Worm (Caenorhabditis elegans): ENCODE data around the gene ttr-11.
"Not testable (repeated sequence)": the region's sequence is repeated elsewhere in the genome, so short reads cannot be mapped to it uniquely, and the experiment has no call there.

ttr-11 gene

DNA sequence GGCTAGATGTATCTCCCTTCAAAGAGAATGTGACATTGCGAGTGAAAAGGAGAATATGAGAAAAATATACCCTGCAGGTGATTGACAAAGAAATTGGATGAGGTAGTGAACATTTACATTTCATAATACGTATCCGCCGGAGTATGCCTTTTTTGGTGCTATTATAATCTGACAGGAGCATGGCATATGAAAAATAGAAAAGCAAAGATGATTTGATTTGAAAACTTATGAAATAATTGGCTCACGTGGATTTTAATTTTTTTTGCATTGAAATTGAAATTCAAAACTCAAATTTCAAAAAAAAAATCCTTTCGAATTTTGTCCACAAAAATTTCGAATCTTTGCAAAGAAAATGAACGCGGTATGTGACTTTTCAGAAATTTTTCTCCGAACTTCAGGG, at the start of gene ttr-11:
TSS of gene ttr-11 (plus strand) at position 301 of the 400 bp plus-strand sequence.
- TF ChIP-seq dao-5 (tag; optimal IDR thresholded peaks at IDR 0.05) (no peak), W03F9.2 (tag; optimal IDR thresholded peaks at IDR 0.05) (no peak)

DNA sequence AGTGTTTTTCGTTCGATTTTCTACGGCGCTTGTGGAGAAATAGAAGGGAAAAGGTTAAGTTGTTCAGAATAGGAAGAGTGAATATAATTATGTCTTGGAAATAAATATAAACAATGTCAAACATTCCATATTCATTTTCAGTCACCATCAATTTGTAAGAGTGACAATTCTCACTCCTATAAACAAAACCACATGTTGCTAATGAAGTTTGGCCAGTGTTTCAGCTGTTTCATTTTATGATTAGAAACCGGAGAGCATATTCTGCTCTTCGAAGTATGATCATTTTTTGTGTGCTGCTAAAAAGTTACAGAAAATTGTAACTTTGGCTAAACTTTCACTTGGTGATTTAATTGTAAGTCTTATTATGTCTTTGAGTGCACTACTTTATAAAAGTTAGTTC, 48.0 kb upstream of the ttr-11 start, which contains the start of gene Y38H6C.21:
TSS of gene Y38H6C.21 (minus strand) at position 148 of the 400 bp plus-strand sequence.
- TF ChIP-seq dao-5 (tag; optimal IDR thresholded peaks at IDR 0.05) (no peak), W03F9.2 (tag; optimal IDR thresholded peaks at IDR 0.05) (no peak), him-1 (tag; optimal IDR thresholded peaks at IDR 0.05) (no peak)

- TF ChIP-seq him-1 (tag; optimal IDR thresholded peaks at IDR 0.05): no peak
- no peak for TF ChIP-seq W03F9.2 (tag; optimal IDR thresholded peaks at IDR 0.05)
- no peak for TF ChIP-seq dao-5 (tag; optimal IDR thresholded peaks at IDR 0.05)
These were observed 46.9 kb upstream of the ttr-11 start, which contains the start of gene Y38H6C.23 for ce11 chrV:20556260-20556659. Gene Y38H6C.23 (minus strand): TSS chrV:20556360.

DNA sequence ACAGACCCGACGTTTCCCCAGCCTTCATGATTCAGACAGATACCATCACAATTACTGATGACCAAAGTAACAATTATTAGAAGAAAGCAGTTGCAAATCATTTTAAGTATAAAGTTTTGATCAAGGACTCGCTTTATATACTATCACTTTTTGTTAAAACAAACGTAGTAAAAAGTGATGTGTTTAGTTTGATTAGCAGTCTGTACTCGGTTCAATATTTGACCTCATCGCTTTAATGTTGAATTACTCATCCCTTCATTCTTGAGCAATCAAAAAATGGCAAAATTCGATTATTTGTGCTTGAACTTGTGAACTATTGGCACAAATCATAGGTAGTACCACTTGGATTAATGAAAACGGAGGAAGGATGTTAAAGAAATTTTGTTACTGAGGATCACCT, 44.8 kb upstream of the ttr-11 start, which contains the start of gene abf-4:
TSS of gene abf-4 (minus strand) at position 101 of the 400 bp plus-strand sequence.
- no peak for TF ChIP-seq him-1 (tag; optimal IDR thresholded peaks at IDR 0.05)
- TF ChIP-seq dao-5 (tag; optimal IDR thresholded peaks at IDR 0.05): no peak
- no peak for TF ChIP-seq W03F9.2 (tag; optimal IDR thresholded peaks at IDR 0.05)

ce11 chrV:20561795-20562194, 41.3 kb upstream of the ttr-11 start, which contains the start of gene F26F2.1:
Gene F26F2.1 (minus strand): TSS chrV:20561895.
- TF ChIP-seq him-1 (tag; optimal IDR thresholded peaks at IDR 0.05) (no peak), dao-5 (tag; optimal IDR thresholded peaks at IDR 0.05) (no peak), W03F9.2 (tag; optimal IDR thresholded peaks at IDR 0.05) (no peak)

ce11 chrV:20564054-20564453, 39.1 kb upstream of the ttr-11 start, which contains the start of gene F26F2.13:
Gene F26F2.13 (plus strand): TSS chrV:20564354.
- TF ChIP-seq him-1, dao-5, W03F9.2 (tag; optimal IDR thresholded peaks at IDR 0.05): not testable (repeated sequence)

DNA sequence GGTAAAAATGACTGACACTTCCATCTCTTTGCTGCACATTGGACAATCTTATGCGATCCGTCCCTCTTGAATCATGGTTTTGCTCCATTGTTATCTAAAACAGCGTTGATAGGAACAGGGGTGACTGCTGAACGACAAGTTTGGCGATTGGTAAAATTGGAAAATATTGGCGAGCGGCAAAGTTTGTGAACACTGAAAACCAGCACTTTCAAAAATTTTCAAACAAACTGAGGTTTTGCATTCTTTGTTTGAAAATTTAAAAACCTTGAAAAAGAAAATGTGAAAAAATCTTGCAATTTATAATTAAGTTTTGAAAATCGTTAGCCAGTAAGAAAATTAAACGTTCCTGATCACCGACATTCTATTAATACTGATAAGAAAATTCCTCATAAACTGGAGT, 36.7 kb upstream of the ttr-11 start, which contains the start of gene F26F2.3:
TSS of gene F26F2.3 (minus strand) at position 101 of the 400 bp plus-strand sequence.
- TF ChIP-seq W03F9.2 (tag; optimal IDR thresholded peaks at IDR 0.05): no peak
- no peak for TF ChIP-seq dao-5 (tag; optimal IDR thresholded peaks at IDR 0.05)
- no peak for TF ChIP-seq him-1 (tag; optimal IDR thresholded peaks at IDR 0.05)

- TF ChIP-seq dao-5, W03F9.2, him-1 (tag; optimal IDR thresholded peaks at IDR 0.05): not testable (repeated sequence)
These were observed 34.1 kb upstream of the ttr-11 start, which contains the start of gene F26F2.4 for ce11 chrV:20568995-20569394. Gene F26F2.4 (plus strand): TSS chrV:20569295.

DNA sequence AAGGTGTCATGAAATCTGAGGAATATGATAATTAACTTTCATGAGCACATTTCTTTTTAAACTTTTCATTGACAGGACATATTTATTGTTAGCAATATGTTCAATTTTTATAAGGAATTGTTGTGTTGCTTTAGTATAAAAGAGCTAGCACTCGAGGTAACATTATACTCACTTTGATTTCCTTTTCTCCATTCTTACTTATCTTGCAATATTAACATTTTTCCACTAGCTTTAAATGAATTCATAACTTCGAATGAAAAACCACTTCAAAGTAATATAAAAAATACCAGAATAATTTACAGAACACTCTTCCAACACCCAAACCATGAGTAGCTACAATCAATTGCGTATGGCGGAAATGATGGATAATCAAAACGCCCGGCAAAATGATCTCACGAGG, 29.7 kb upstream of the ttr-11 start, which contains the start of gene F26F2.5:
TSS of gene F26F2.5 (plus strand) at position 301 of the 400 bp plus-strand sequence.
- TF ChIP-seq dao-5 (tag; optimal IDR thresholded peaks at IDR 0.05): no peak
- no peak for TF ChIP-seq him-1 (tag; optimal IDR thresholded peaks at IDR 0.05)
- no peak for TF ChIP-seq W03F9.2 (tag; optimal IDR thresholded peaks at IDR 0.05)

ce11 chrV:20574314-20574713, 28.8 kb upstream of the ttr-11 start, which contains the start of gene clec-263:
Gene clec-263 (plus strand): TSS chrV:20574614.
- TF ChIP-seq him-1 (tag; optimal IDR thresholded peaks at IDR 0.05) (no peak), W03F9.2 (tag; optimal IDR thresholded peaks at IDR 0.05) (no peak), dao-5 (tag; optimal IDR thresholded peaks at IDR 0.05) (no peak)

DNA sequence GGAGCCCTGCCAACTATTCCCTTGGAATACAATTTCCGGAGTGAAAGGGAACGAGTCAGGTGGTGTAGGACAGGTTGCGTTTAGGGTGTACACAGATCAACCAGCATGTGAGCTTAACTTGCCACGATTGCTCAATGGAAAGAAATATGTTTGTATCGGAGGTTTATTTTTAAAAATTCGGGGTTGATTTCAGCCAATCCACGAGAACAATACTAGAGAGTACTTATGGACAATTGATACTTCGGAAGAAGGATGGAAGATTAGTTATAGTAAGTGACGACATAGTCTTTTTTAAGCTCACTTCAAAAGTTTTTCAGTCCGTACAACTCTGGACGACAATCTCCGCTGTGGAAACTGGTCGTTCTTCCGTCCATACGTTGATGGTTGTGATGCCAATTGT, 28.2 kb upstream of the ttr-11 start:
- TF ChIP-seq W03F9.2 (tag; optimal IDR thresholded peaks at IDR 0.05): no peak
- no peak for TF ChIP-seq dao-5 (tag; optimal IDR thresholded peaks at IDR 0.05)
- no peak for TF ChIP-seq him-1 (tag; optimal IDR thresholded peaks at IDR 0.05)

DNA sequence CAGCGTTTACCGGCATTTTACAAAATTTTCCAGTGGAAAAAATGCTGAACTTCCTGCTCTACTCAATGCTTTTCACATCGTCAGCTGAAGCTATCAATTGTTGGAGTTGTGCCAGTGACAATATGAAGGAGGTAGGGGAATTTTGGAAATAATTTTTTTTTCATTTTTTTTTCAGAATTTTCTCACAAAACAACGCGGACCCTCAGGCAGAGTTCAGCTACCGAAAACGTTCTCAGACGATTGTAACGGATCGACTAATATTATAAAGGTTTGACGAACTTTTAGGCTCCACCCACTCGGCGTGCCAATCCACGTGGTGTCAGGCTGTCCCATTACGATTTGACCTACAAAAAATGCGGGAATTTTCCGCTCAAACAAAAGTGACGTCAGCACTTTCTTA, 23.6 kb upstream of the ttr-11 start, which contains the start of gene F26F2.8:
TSS of gene F26F2.8 (plus strand) at position 13 of the 400 bp plus-strand sequence.
- no peak for TF ChIP-seq W03F9.2 (tag; optimal IDR thresholded peaks at IDR 0.05)
- no peak for TF ChIP-seq him-1 (tag; optimal IDR thresholded peaks at IDR 0.05)

DNA sequence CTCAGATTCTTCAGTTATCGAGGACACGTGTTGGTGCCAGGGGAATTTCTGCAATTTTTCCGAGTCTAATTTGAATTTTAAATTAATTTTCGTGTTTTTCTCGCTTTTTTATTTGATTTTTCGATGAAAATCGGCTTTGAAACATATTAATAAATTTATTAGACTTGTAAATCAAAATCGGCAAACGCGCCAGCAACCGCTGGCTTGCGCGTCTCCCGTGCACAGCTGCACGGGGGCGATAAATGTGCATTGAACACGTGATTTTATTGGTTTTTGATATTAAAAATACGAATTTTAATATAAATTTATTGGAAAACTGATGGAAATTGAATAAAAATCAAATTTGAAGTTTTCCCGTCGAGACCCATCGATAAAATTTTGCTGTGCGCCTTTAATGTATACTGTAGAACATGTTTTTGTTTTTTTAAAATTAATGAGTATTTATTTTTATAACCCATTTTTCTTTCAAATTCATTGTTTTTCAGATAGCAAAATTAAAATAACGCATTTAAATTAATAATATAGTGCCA, 22.5 kb upstream of the ttr-11 start, which contains the start of gene F26F2.7:
TSS of gene F26F2.7 (plus strand) at position 480 of the 530 bp plus-strand sequence.
- TF ChIP-seq W03F9.2 (tag; optimal IDR thresholded peaks at IDR 0.05) (peak; percentile 95), him-1 (tag; optimal IDR thresholded peaks at IDR 0.05) (peak; percentile 1), dao-5 (tag; optimal IDR thresholded peaks at IDR 0.05) (no peak)

- TF ChIP-seq W03F9.2 (tag; optimal IDR thresholded peaks at IDR 0.05) (no peak), dao-5 (tag; optimal IDR thresholded peaks at IDR 0.05) (no peak), him-1 (tag; optimal IDR thresholded peaks at IDR 0.05) (no peak)
These were observed 8.4 kb upstream of the ttr-11 start, which contains the start of gene F26F2.10 for ce11 chrV:20594746-20595145. Gene F26F2.10 (minus strand): TSS chrV:20594846.

All from whole organism, L4/young adult.